Fruit fly (Drosophila melanogaster) whole organism, embryonic: ENCODE results near the gene ca.
A peak's percentile ranks its signal among the peaks of the same experiment; 100 is the strongest.

Experiments
- CG10366 ChIP-seq: fragments of 200-800 bp; sonication (Bioruptor generic); IDR thresholded peaks from 2 replicates; pipeline ENCODE4 v1.3.6; 2022; ENCODE audit warnings: missing biosample characterization, missing genetic modification characterization
- CG10654 ChIP-seq: fragments of 200-800 bp; sonication (Bioruptor generic); optimal IDR thresholded peaks from 2 replicates; lab custom pipeline; 2016; ENCODE audit warnings: missing biosample characterization, missing genetic modification characterization
- CG11093 ChIP-seq: fragments of 200-800 bp; sonication (Bioruptor generic); IDR thresholded peaks from 3 replicates; pipeline ENCODE4 v1.3.6; 2022; ENCODE audit warnings: missing biosample characterization, missing genetic modification characterization
- CG12104 ChIP-seq: fragments of 200-800 bp; sonication (Bioruptor generic); optimal IDR thresholded peaks from 3 replicates; lab custom pipeline; 2016; ENCODE audit warnings: missing biosample characterization, missing genetic modification characterization
- CG12236 ChIP-seq: fragments of 200-800 bp; sonication (Bioruptor generic); optimal IDR thresholded peaks from 2 replicates; lab custom pipeline; 2016; ENCODE audit warnings: missing biosample characterization, missing genetic modification characterization
- CG12769 ChIP-seq: fragments of 200-800 bp; sonication (Bioruptor generic); optimal IDR thresholded peaks from 2 replicates; lab custom pipeline; 2019; ENCODE audit warnings: missing biosample characterization, mild to moderate bottlenecking, missing genetic modification characterization, moderate library complexity
- CG12942 ChIP-seq: fragments of 200-800 bp; sonication (Bioruptor generic); optimal IDR thresholded peaks from 3 replicates; lab custom pipeline; 2016; ENCODE audit warnings: missing biosample characterization, missing genetic modification characterization
- CG13894 ChIP-seq: fragments of 200-800 bp; sonication (Bioruptor generic); optimal IDR thresholded peaks from 3 replicates; lab custom pipeline; 2018; ENCODE audit warnings: missing biosample characterization, mild to moderate bottlenecking, missing genetic modification characterization, moderate library complexity
- CG16863 ChIP-seq: fragments of 200-800 bp; sonication (Bioruptor generic); optimal IDR thresholded peaks from 3 replicates; lab custom pipeline; 2016; ENCODE audit warnings: missing biosample characterization, missing genetic modification characterization
- CG18599 ChIP-seq: fragments of 200-800 bp; sonication (Bioruptor generic); optimal IDR thresholded peaks from 3 replicates; lab custom pipeline; 2017; ENCODE audit warnings: missing biosample characterization, missing genetic modification characterization, mild to moderate bottlenecking, moderate library complexity, missing genetic modification reagents
- CG2120 ChIP-seq: fragments of 200-800 bp; sonication (Bioruptor generic); optimal IDR thresholded peaks from 3 replicates; lab custom pipeline; 2016; ENCODE audit warnings: missing biosample characterization, missing genetic modification characterization
- CG31388 ChIP-seq: fragments of 200-800 bp; sonication (Bioruptor generic); optimal IDR thresholded peaks from 2 replicates; lab custom pipeline; 2016; ENCODE audit warnings: missing biosample characterization, missing genetic modification characterization
- CG32767 ChIP-seq: fragments of 200-800 bp; sonication (Bioruptor generic); IDR thresholded peaks from 2 replicates; pipeline ENCODE4 v1.3.6; 2022; ENCODE audit warnings: missing biosample characterization, missing genetic modification characterization
- CG3281 ChIP-seq: fragments of 200-800 bp; sonication (Bioruptor generic); optimal IDR thresholded peaks from 3 replicates; lab custom pipeline; 2017; ENCODE audit warnings: missing biosample characterization, mild to moderate bottlenecking, missing genetic modification characterization
- CG3838 ChIP-seq: fragments of 200-800 bp; sonication (Bioruptor generic); optimal IDR thresholded peaks from 3 replicates; lab custom pipeline; 2016; ENCODE audit warnings: missing biosample characterization, missing genetic modification characterization
- CG6272 ChIP-seq: fragments of 200-800 bp; sonication (Bioruptor generic); IDR thresholded peaks from 2 replicates; pipeline ENCODE4 v1.3.6; 2022; ENCODE audit warnings: missing biosample characterization, missing genetic modification characterization
- CG8924 ChIP-seq: fragments of 200-800 bp; optimal IDR thresholded peaks from 3 replicates; lab custom pipeline; 2019; ENCODE audit warnings: missing biosample characterization, mild to moderate bottlenecking, missing genetic modification characterization, moderate library complexity
- CG9727 ChIP-seq: fragments of 200-800 bp; sonication (Bioruptor generic); optimal IDR thresholded peaks from 3 replicates; lab custom pipeline; 2017; ENCODE audit warnings: missing biosample characterization, mild to moderate bottlenecking, missing genetic modification characterization
- D19A ChIP-seq: fragments of 200-800 bp; optimal IDR thresholded peaks from 3 replicates; lab custom pipeline; 2019; ENCODE audit warnings: missing biosample characterization, mild to moderate bottlenecking, missing genetic modification characterization, moderate library complexity
- D19B ChIP-seq: fragments of 200-800 bp; sonication (Bioruptor generic); optimal IDR thresholded peaks from 2 replicates; lab custom pipeline; 2017; ENCODE audit warnings: missing biosample characterization, mild to moderate bottlenecking, missing genetic modification characterization
- Dp ChIP-seq: fragments of 200-800 bp; sonication (Bioruptor generic); optimal IDR thresholded peaks from 2 replicates; lab custom pipeline; 2018; ENCODE audit warnings: missing biosample characterization, mild to moderate bottlenecking, missing genetic modification characterization, moderate library complexity
- Fer3 ChIP-seq: fragments of 200-800 bp; sonication (Bioruptor generic); optimal IDR thresholded peaks from 2 replicates; lab custom pipeline; 2018; ENCODE audit warnings: missing biosample characterization, mild to moderate bottlenecking, missing genetic modification characterization, moderate library complexity
- Hmr ChIP-seq: fragments of 200-800 bp; sonication (Bioruptor generic); optimal IDR thresholded peaks from 3 replicates; lab custom pipeline; 2017; ENCODE audit warnings: mild to moderate bottlenecking, missing biosample characterization, missing genetic modification reagents, missing genetic modification characterization
- Hr3 ChIP-seq: fragments of 200-800 bp; sonication (Bioruptor generic); optimal IDR thresholded peaks from 3 replicates; lab custom pipeline; 2016; ENCODE audit warnings: missing biosample characterization, missing genetic modification characterization
- Mrtf ChIP-seq: fragments of 200-800 bp; sonication (Bioruptor generic); IDR thresholded peaks from 3 replicates; pipeline ENCODE4 v1.3.6; 2022; ENCODE audit warnings: missing biosample characterization, missing genetic modification characterization
- Nf-YC ChIP-seq: fragments of 200-800 bp; optimal IDR thresholded peaks from 3 replicates; lab custom pipeline; 2019; ENCODE audit warnings: missing biosample characterization, mild to moderate bottlenecking, missing genetic modification characterization, moderate library complexity
- Pdp1 ChIP-seq, 2 experiments: fragments of 200-800 bp; sonication (Bioruptor generic); optimal IDR thresholded peaks; 3 replicates each; lab custom pipeline; 2016; ENCODE audit warnings: missing biosample characterization in 2 of 2, missing genetic modification characterization in 2 of 2, mild to moderate bottlenecking in 1 of 2, moderate library complexity in 1 of 2
- Sin3A ChIP-seq: fragments of >200 bp; optimal IDR thresholded peaks from 2 replicates; lab custom pipeline; 2018
- Sry-δ ChIP-seq: fragments of 200-800 bp; sonication (Bioruptor generic); optimal IDR thresholded peaks from 2 replicates; lab custom pipeline; 2016; ENCODE audit warnings: missing biosample characterization, missing genetic modification characterization
- Xrp1 ChIP-seq: fragments of 200-800 bp; sonication (Bioruptor generic); IDR thresholded peaks from 2 replicates; pipeline ENCODE4 v1.3.6; 2022; ENCODE audit warnings: missing biosample characterization, missing genetic modification characterization
- aop ChIP-seq: fragments of 200-800 bp; sonication (Bioruptor generic); IDR thresholded peaks from 2 replicates; pipeline ENCODE4 v1.3.6; 2022; ENCODE audit warnings: missing biosample characterization, missing genetic modification characterization
- ara ChIP-seq: fragments of 200-800 bp; sonication (Bioruptor generic); IDR thresholded peaks from 2 replicates; pipeline ENCODE4 v1.3.6; 2022; ENCODE audit warnings: missing biosample characterization, missing genetic modification characterization
- bigmax ChIP-seq: fragments of 200-800 bp; sonication (Bioruptor generic); optimal IDR thresholded peaks from 2 replicates; lab custom pipeline; 2018; ENCODE audit warnings: missing biosample characterization, mild to moderate bottlenecking, missing genetic modification characterization
- cad ChIP-seq: fragments of >200 bp; optimal IDR thresholded peaks from 2 replicates; lab custom pipeline; 2017; ENCODE audit warnings: missing biosample characterization, missing genetic modification characterization
- cwo ChIP-seq: fragments of 200-800 bp; sonication (Bioruptor generic); optimal IDR thresholded peaks from 3 replicates; lab custom pipeline; 2017; ENCODE audit warnings: missing biosample characterization, missing genetic modification characterization, mild to moderate bottlenecking, moderate library complexity, missing genetic modification reagents
- dmrt11E ChIP-seq: fragments of 200-800 bp; sonication (Bioruptor generic); optimal IDR thresholded peaks from 3 replicates; lab custom pipeline; 2018; ENCODE audit warnings: missing biosample characterization, mild to moderate bottlenecking, missing genetic modification characterization, moderate library complexity
- dpn ChIP-seq, 2 experiments: fragments of 200-800 bp; sonication (Bioruptor generic); optimal IDR thresholded peaks; 3 replicates each; lab custom pipeline; 2016; ENCODE audit warnings: missing biosample characterization in 2 of 2, missing genetic modification characterization in 2 of 2
- ems ChIP-seq: fragments of 200-800 bp; sonication (Bioruptor generic); optimal IDR thresholded peaks from 3 replicates; lab custom pipeline; 2016; ENCODE audit warnings: missing biosample characterization, missing genetic modification characterization
- en ChIP-seq: fragments of 200-800 bp; sonication (Bioruptor generic); optimal IDR thresholded peaks from 2 replicates; lab custom pipeline; 2016; ENCODE audit warnings: missing biosample characterization, missing genetic modification characterization
- eve ChIP-seq, 2 experiments: fragments of >200 bp; optimal IDR thresholded peaks; 2 replicates each; lab custom pipeline; 2017; ENCODE audit warnings: missing biosample characterization in 2 of 2, missing genetic modification characterization in 2 of 2
- exex ChIP-seq: fragments of 200-800 bp; sonication (Bioruptor generic); optimal IDR thresholded peaks from 4 replicates; lab custom pipeline; 2018; ENCODE audit warnings: missing biosample characterization, mild to moderate bottlenecking, missing genetic modification characterization, moderate library complexity
- fd96Cb ChIP-seq: fragments of 200-800 bp; sonication (Bioruptor generic); optimal IDR thresholded peaks from 2 replicates; lab custom pipeline; 2018; ENCODE audit warnings: missing biosample characterization, mild to moderate bottlenecking, missing genetic modification characterization, moderate library complexity
- lab ChIP-seq: fragments of 200-800 bp; sonication (Bioruptor generic); optimal IDR thresholded peaks from 3 replicates; lab custom pipeline; 2017; ENCODE audit warnings: missing biosample characterization, missing genetic modification characterization, mild to moderate bottlenecking, moderate library complexity, missing genetic modification reagents
- mirr ChIP-seq: fragments of 200-800 bp; sonication (Bioruptor generic); optimal IDR thresholded peaks from 3 replicates; lab custom pipeline; 2018; ENCODE audit warnings: missing biosample characterization, mild to moderate bottlenecking, missing genetic modification characterization
- sd ChIP-seq: fragments of 200-800 bp; sonication (Bioruptor generic); optimal IDR thresholded peaks from 3 replicates; lab custom pipeline; 2018; ENCODE audit warnings: missing biosample characterization, mild to moderate bottlenecking, missing genetic modification characterization, moderate library complexity
- slbo ChIP-seq: fragments of 200-800 bp; sonication (Bioruptor generic); IDR thresholded peaks from 2 replicates; pipeline ENCODE4 v1.3.6; 2022; ENCODE audit warnings: missing biosample characterization, missing genetic modification characterization
- sob ChIP-seq: fragments of 200-800 bp; sonication (Bioruptor generic); IDR thresholded peaks from 2 replicates; pipeline ENCODE4 v1.3.6; 2022; ENCODE audit warnings: missing biosample characterization, missing genetic modification characterization
- sug ChIP-seq: fragments of 200-800 bp; optimal IDR thresholded peaks from 2 replicates; lab custom pipeline; 2019; ENCODE audit warnings: missing biosample characterization, mild to moderate bottlenecking, missing genetic modification characterization, moderate library complexity
- unpg ChIP-seq: fragments of 200-800 bp; sonication (Bioruptor generic); optimal IDR thresholded peaks from 3 replicates; lab custom pipeline; 2018; ENCODE audit warnings: missing biosample characterization, mild to moderate bottlenecking, missing genetic modification characterization, moderate library complexity

The ca gene

dm6 chr3R:29778985-29779298, 27.7 kb upstream of the ca start (continued):
- TF ChIP-seq slbo (GFP tag; lab: Robert Waterston, UW) (0 out of 2 replicates have a peak, but pooled peaks have one; percentile 4), D19B (GFP tag; lab: Kevin White, UChicago) (peak; percentile 8), sug (tag; lab: Kevin White, UChicago) (peak; percentile 20), CG3281 (GFP tag; lab: Kevin White, UChicago) (peak; percentile 48), Pdp1 (GFP tag; optimal IDR thresholded peaks at IDR 0.05; lab: Kevin White, UChicago) (peak in 1 of 2 experiments; percentile 5), exex (tag; lab: Kevin White, UChicago) (peak; percentile 41), CG2120 (GFP tag; lab: Kevin White, UChicago) (peak; percentile 8)

dm6 chr3R:29780402-29781029, 26.1 kb upstream of the ca start, which contains the start of gene fig:
Gene fig (minus strand): TSS chr3R:29780452.
- TF ChIP-seq CG11093 (no peak), CG3281 (GFP tag; lab: Kevin White, UChicago) (no peak), ems (GFP tag; lab: Kevin White, UChicago) (no peak), sug (tag; lab: Kevin White, UChicago) (peak; percentile 86), CG6272 (no peak), CG12104 (GFP tag; lab: Kevin White, UChicago) (no peak), CG18599 (peak; percentile 9), CG10654 (GFP tag; lab: Kevin White, UChicago) (no peak), CG13894 (tag; lab: Kevin White, UChicago) (no peak), Hr3 (GFP tag; lab: Kevin White, UChicago) (no peak), D19A (tag; lab: Kevin White, UChicago) (no peak), CG31388 (GFP tag; lab: Kevin White, UChicago) (no peak), Mrtf (GFP tag; lab: Robert Waterston, UW) (no peak), CG10366 (GFP tag; lab: Robert Waterston, UW) (no peak), Xrp1 (GFP tag; lab: Robert Waterston, UW) (no peak), ara (GFP tag; lab: Robert Waterston, UW) (no peak), Hmr (GFP tag; lab: Kevin White, UChicago) (peak; percentile 4), aop (GFP tag; lab: Robert Waterston, UW) (0 out of 2 replicates have a peak, but pooled peaks have one; percentile 27), CG3838 (no peak), Dp (GFP tag; lab: Kevin White, UChicago) (no peak), CG9727 (no peak), bigmax (GFP tag; lab: Kevin White, UChicago) (no peak), Fer3 (tag; lab: Kevin White, UChicago) (no peak), unpg (GFP tag; lab: Kevin White, UChicago) (no peak), sob (GFP tag; lab: Robert Waterston, UW) (no peak), sd (peak; percentile 18), Nf-YC (tag; lab: Kevin White, UChicago) (no peak), Sry-δ (GFP tag; lab: Kevin White, UChicago) (no peak), CG12769 (tag; lab: Kevin White, UChicago) (peak; percentile 46), CG32767 (no peak), eve (GFP tag; optimal IDR thresholded peaks at IDR 0.05; lab: Kevin White, UChicago) (peak in 1 of 2 experiments; percentile 19), CG12942 (GFP tag; lab: Kevin White, UChicago) (no peak), mirr (GFP tag; lab: Kevin White, UChicago) (peak; percentile 64), CG16863 (GFP tag; lab: Kevin White, UChicago) (no peak), Sin3A (lab: Kevin White, UChicago) (no peak), cwo (peak; percentile 26), dmrt11E (no peak), lab (GFP tag; lab: Kevin White, UChicago) (peak; percentile 35), CG8924 (tag; lab: Kevin White, UChicago) (no peak), cad (no peak), CG12236 (GFP tag; lab: Kevin White, UChicago) (no peak), fd96Cb (no peak), dpn (GFP tag; optimal IDR thresholded peaks at IDR 0.05; lab: Kevin White, UChicago) (no peak), en (GFP tag; lab: Kevin White, UChicago) (no peak)
